Fruit fly (Drosophila melanogaster): ENCODE results near the gene CG11333.

CG11333 gene

dm6 chr3R:31443455-31443854, 19.6 kb upstream of the CG11333 start (continued):
- TF ChIP-seq CG31441 (GFP tag; IDR thresholded peaks at IDR 0.05), result no peak
- TF ChIP-seq bsh (GFP tag; optimal IDR thresholded peaks at IDR 0.05), result peak in 1 of 2 experiments; percentile 4
- no peak for TF ChIP-seq CG10565 (GFP tag; optimal IDR thresholded peaks at IDR 0.05)
- TF ChIP-seq lmd (GFP tag; IDR thresholded peaks at IDR 0.05), result peak; percentile 31; the same call in 1 of the 2 replicates
- TF ChIP-seq tx (GFP tag; optimal IDR thresholded peaks at IDR 0.05), result no peak
- no peak for TF ChIP-seq Rx (GFP tag; IDR thresholded peaks at IDR 0.05)
- no peak for TF ChIP-seq sna (GFP tag; IDR thresholded peaks at IDR 0.05; ENCODE audit: partially characterized antibody)
- TF ChIP-seq bowl (GFP tag; IDR thresholded peaks at IDR 0.05), result no peak
- no peak for TF ChIP-seq Fer3 (tag; optimal IDR thresholded peaks at IDR 0.05)
- TF ChIP-seq z (GFP tag; IDR thresholded peaks at IDR 0.05), result no peak
- TF ChIP-seq Eip74EF (GFP tag; optimal IDR thresholded peaks at IDR 0.05), result no peak
- no peak for TF ChIP-seq CG14441 (GFP tag; IDR thresholded peaks at IDR 0.05)
- no peak for TF ChIP-seq Atf6 (GFP tag; IDR thresholded peaks at IDR 0.05)
- no peak for TF ChIP-seq CG6854 (GFP tag; optimal IDR thresholded peaks at IDR 0.05)
- TF ChIP-seq slbo (GFP tag; IDR thresholded peaks at IDR 0.05), result no peak
- TF ChIP-seq unpg (GFP tag; optimal IDR thresholded peaks at IDR 0.05), result no peak
- TF ChIP-seq chn (GFP tag; optimal IDR thresholded peaks at IDR 0.05), result no peak
- TF ChIP-seq ac (GFP tag; optimal IDR thresholded peaks at IDR 0.05), result no peak
- TF ChIP-seq CG17359 (tag; optimal IDR thresholded peaks at IDR 0.05), result peak; percentile 11
- no peak for TF ChIP-seq CG13287 (GFP tag; IDR thresholded peaks at IDR 0.05; ENCODE audit: partially characterized antibody)
- no peak for TF ChIP-seq CG17186 (GFP tag; optimal IDR thresholded peaks at IDR 0.05)
- TF ChIP-seq CoRest (tag; optimal IDR thresholded peaks at IDR 0.05), result no peak
- TF ChIP-seq row (GFP tag; IDR thresholded peaks at IDR 0.05), result 0 out of 3 replicates have a peak, but pooled peaks have one; percentile 24
- no peak for TF ChIP-seq corto (GFP tag; optimal IDR thresholded peaks at IDR 0.05)
- TF ChIP-seq HLH3B (GFP tag; IDR thresholded peaks at IDR 0.05), result peak; percentile 16; the same call in 1 of the 2 replicates
- no peak for TF ChIP-seq MTF-1 (GFP tag; optimal IDR thresholded peaks at IDR 0.05; ENCODE audit: borderline replicate concordance)
- no peak for TF ChIP-seq shn (GFP tag; optimal IDR thresholded peaks at IDR 0.05)
- TF ChIP-seq Xrp1 (GFP tag; IDR thresholded peaks at IDR 0.05), result 0 out of 2 replicates have a peak, but pooled peaks have one; percentile 15
- TF ChIP-seq Sox100B (GFP tag; optimal IDR thresholded peaks at IDR 0.05), result no peak
- TF ChIP-seq CG32772 (GFP tag; IDR thresholded peaks at IDR 0.05), result peak; percentile 19; the same call in 1 of the 2 replicates
- TF ChIP-seq HLH54F (GFP tag; optimal IDR thresholded peaks at IDR 0.05), result no peak
- TF ChIP-seq sd (tag; optimal IDR thresholded peaks at IDR 0.05), result no peak
- no peak for TF ChIP-seq abd-A (tag; optimal IDR thresholded peaks at IDR 0.05)
- no peak for TF ChIP-seq zf30C (GFP tag; optimal IDR thresholded peaks at IDR 0.05)
- TF ChIP-seq stc (GFP tag; IDR thresholded peaks at IDR 0.05), result peak; percentile 36; the same call in 1 of the 2 replicates
- no peak for TF ChIP-seq CG9437 (GFP tag; optimal IDR thresholded peaks at IDR 0.05)
- TF ChIP-seq gem (tag; optimal IDR thresholded peaks at IDR 0.05), result peak; percentile 28
- no peak for TF ChIP-seq gsb (GFP tag; IDR thresholded peaks at IDR 0.05)
- TF ChIP-seq ATbp (GFP tag; optimal IDR thresholded peaks at IDR 0.05), result no peak
- TF ChIP-seq CG11093 (GFP tag; IDR thresholded peaks at IDR 0.05), result no peak
- 0 out of 2 replicates have a peak, but pooled peaks have one; percentile 20 for TF ChIP-seq CG6689 (GFP tag; IDR thresholded peaks at IDR 0.05)
- TF ChIP-seq TFAM (GFP tag; optimal IDR thresholded peaks at IDR 0.05), result no peak
- peak; percentile 85 for TF ChIP-seq sens (GFP tag)
